Worm (Caenorhabditis elegans): ENCODE data around the gene clik-1.

clik-1 gene

DNA sequence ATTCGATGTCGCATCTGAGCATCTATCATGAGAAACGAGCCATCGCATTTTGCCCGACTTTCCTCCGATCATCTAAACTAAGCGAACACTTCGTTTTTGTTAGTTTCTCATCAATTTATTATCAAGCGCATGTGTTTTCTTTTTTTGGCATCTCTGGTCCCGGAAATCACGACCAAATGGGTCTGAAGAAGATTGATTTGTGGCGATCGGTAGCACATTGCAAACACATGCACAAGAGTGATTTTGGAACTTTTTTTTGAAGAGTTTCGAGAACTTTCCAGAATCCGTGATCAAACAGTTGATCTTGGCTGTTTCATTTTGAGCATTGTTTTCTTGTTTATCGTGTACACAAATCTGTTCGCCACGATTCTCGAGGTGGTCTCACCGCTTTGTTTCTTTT is 15.3 kb downstream of the clik-1 start:
- TF ChIP-seq hsf-1 (GFP tag; IDR thresholded peaks at IDR 0.05) (peak; percentile 21; the same call in 1 of the 2 replicates), atf-7 (tag; optimal IDR thresholded peaks at IDR 0.05) (no peak), Y53F4B.3 (GFP tag; IDR thresholded peaks at IDR 0.05) (no peak), attf-5 (GFP tag; optimal IDR thresholded peaks at IDR 0.05) (no peak), ets-4 (GFP tag; optimal IDR thresholded peaks at IDR 0.05) (no peak)

DNA sequence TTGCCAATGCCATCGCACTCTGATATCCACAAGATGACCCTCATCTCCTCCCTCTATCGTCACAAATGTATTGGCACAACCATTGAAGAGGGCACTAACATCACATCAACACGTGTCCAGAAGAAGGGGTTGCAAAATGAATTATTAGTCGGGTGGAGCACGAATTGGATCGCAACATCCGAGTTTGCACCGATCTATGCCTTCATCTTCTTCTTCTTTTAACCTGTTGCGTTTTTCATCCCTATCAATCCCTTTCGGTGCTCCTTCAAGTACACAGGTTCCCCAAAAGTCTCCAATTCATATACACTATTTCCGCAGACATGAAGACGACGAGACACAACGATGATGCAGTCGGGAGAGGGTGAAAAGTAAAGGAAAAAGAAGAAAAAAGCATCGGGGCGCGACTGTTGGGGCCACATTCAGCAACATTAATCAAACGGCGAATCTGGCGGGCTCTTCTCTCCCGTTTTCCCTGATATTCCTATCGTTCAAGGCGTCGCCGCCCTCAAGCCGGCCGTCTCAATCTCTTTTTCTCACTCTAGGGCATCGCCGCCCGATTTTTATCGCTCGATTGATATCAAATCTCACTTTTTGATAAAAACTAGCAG is 16.9 kb downstream of the clik-1 start:
- TF ChIP-seq zfh-2 (GFP tag; conservative IDR thresholded peaks at IDR 0.05) (peak; percentile 58), lir-1 (GFP tag; conservative IDR thresholded peaks at IDR 0.05) (no peak)

DNA sequence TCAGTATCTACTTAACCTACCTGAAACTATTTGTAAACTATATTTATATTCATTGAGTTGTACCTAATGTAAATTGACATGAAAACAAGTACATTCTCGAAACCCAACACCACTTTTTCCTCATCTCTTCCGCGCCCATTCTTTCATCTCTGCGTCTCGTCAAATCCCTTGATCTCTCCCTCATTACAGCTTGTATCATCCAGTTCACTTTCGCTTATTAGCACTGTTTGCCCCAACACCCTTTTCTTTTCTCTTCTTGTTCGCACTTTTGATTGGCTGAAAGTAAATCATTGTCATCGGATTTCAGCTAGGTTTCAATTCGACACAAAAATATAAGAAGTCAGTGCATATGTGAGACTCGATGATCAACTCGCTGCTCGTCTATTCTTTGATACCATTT is 23.8 kb downstream of the clik-1 start, which contains the start of gene T25F10.3:
TSS of gene T25F10.3 (plus strand) at position 308 of the 400 bp plus-strand sequence.
- no peak for TF ChIP-seq akir-1 (GFP tag; optimal IDR thresholded peaks at IDR 0.05)
- 0 out of 2 replicates have a peak, but pooled peaks have one; percentile 13 for TF ChIP-seq hmg-1.2 (GFP tag; IDR thresholded peaks at IDR 0.05)
- no peak for TF ChIP-seq B0035.1 (tag; optimal IDR thresholded peaks at IDR 0.05)
- TF ChIP-seq pbrm-1 (GFP tag; IDR thresholded peaks at IDR 0.05) = no peak
- no peak for TF ChIP-seq die-1 (tag; optimal IDR thresholded peaks at IDR 0.05)
- TF ChIP-seq snpc-1.3 (tag; optimal IDR thresholded peaks at IDR 0.05; ENCODE audit: insufficient read depth) = no peak

- TF ChIP-seq bed-1 (GFP tag; IDR thresholded peaks at IDR 0.05) (no peak), ceh-100 (GFP tag; IDR thresholded peaks at IDR 0.05) (no peak), cebp-1 (GFP tag; IDR thresholded peaks at IDR 0.05) (no peak), cebp-1 (tag; optimal IDR thresholded peaks at IDR 0.05) (peak; percentile 62)
Measured at ce11 chrV:6736877-6737276, 31.7 kb downstream of the clik-1 start.

DNA sequence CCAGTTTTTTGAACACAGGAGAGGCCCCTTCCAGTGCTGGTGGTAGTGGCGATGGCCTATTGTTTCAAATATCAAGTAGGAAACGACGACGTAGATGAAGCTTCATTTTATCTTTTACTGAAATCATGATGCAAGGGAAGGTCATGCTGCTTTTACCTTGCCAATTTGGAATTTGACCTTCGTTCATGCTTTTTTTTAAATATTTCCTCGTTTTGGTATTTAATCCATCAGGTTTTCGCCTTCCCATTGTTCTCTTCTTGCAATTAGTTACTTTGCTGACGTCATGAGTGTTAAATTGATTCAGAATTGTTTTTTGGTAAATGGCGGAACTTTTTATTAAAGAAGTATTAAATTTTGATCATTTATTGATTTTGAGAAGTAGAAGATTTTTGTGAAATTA is 32.4 kb downstream of the clik-1 start:
- TF ChIP-seq aptf-3 (GFP tag; IDR thresholded peaks at IDR 0.05) = no peak
- no peak for TF ChIP-seq bed-1 (GFP tag; IDR thresholded peaks at IDR 0.05)
- no peak for TF ChIP-seq nhr-90 (tag; optimal IDR thresholded peaks at IDR 0.05)
- TF ChIP-seq Y79H2A.3 (GFP tag; conservative IDR thresholded peaks at IDR 0.05) = no peak
- TF ChIP-seq ZK185.1 (tag; optimal IDR thresholded peaks at IDR 0.05; ENCODE audit: poor library complexity, severe bottlenecking) = no peak
- TF ChIP-seq T07F8.4 (tag; optimal IDR thresholded peaks at IDR 0.05) = no peak
- no peak for TF ChIP-seq B0261.1 (tag; optimal IDR thresholded peaks at IDR 0.05)
- no peak for TF ChIP-seq unc-62 (GFP tag; optimal IDR thresholded peaks at IDR 0.05)
- no peak for TF ChIP-seq F37B4.10 (GFP tag; IDR thresholded peaks at IDR 0.05)
- no peak for TF ChIP-seq snpc-3.4 (tag; optimal IDR thresholded peaks at IDR 0.05)
- TF ChIP-seq pbrm-1 (GFP tag; IDR thresholded peaks at IDR 0.05) = no peak
- TF ChIP-seq efl-1 (GFP tag; optimal IDR thresholded peaks at IDR 0.05) = no peak
- no peak for TF ChIP-seq Y56A3A.18 (GFP tag; IDR thresholded peaks at IDR 0.05)
- TF ChIP-seq cebp-1 (GFP tag; IDR thresholded peaks at IDR 0.05) = no peak
- no peak for TF ChIP-seq cebp-1 (tag; optimal IDR thresholded peaks at IDR 0.05)
- TF ChIP-seq ztf-28 (GFP tag; IDR thresholded peaks at IDR 0.05) = no peak
- no peak for TF ChIP-seq ztf-6 (GFP tag; IDR thresholded peaks at IDR 0.05)
- TF ChIP-seq nfya-1 (tag; optimal IDR thresholded peaks at IDR 0.05; ENCODE audit: borderline replicate concordance, insufficient read depth) = no peak

Measured in whole organism, young adult.